Worm (Caenorhabditis elegans) whole organism, late embryonic: Measurements from ENCODE around the gene fbxb-52.

Experiments used
- C08G9.2 ChIP-seq: sonication (generic microtip); optimal IDR thresholded peaks from 2 replicates; lab custom pipeline; 2016; ENCODE audit warnings: mild to moderate bottlenecking, missing genetic modification characterization, moderate library complexity, missing compliant biosample characterization
- F13H6.1 ChIP-seq: sonication (generic microtip); optimal IDR thresholded peaks from 2 replicates; lab custom pipeline; 2016; ENCODE audit warnings: missing genetic modification characterization, missing compliant biosample characterization
- K02D7.2 ChIP-seq: sonication (generic microtip); optimal IDR thresholded peaks from 2 replicates; lab custom pipeline; 2017; ENCODE audit warnings: mild to moderate bottlenecking, missing genetic modification characterization, missing compliant biosample characterization
- K09A11.1 ChIP-seq: sonication (generic microtip); optimal IDR thresholded peaks from 2 replicates; lab custom pipeline; 2017; ENCODE audit warnings: antibody characterized with exemption, mild to moderate bottlenecking, missing genetic modification characterization, missing compliant biosample characterization; ENCODE audit not compliant: insufficient read depth
- Y22D7AL.16 ChIP-seq: sonication (generic microtip); optimal IDR thresholded peaks from 2 replicates; lab custom pipeline; 2016; ENCODE audit warnings: missing genetic modification characterization, missing compliant biosample characterization
- ceh-14 ChIP-seq: sonication (generic microtip); optimal IDR thresholded peaks from 2 replicates; lab custom pipeline; 2016; ENCODE audit warnings: missing genotype, missing genetic modification characterization, missing compliant biosample characterization
- ceh-18 ChIP-seq: sonication (generic microtip); optimal IDR thresholded peaks from 2 replicates; lab custom pipeline; 2016; ENCODE audit warnings: missing genetic modification characterization, missing compliant biosample characterization
- ceh-2 ChIP-seq: sonication (generic microtip); optimal IDR thresholded peaks from 2 replicates; lab custom pipeline; 2016; ENCODE audit warnings: missing genotype, missing genetic modification characterization, missing compliant biosample characterization
- ceh-24 ChIP-seq: sonication (generic microtip); optimal IDR thresholded peaks from 2 replicates; lab custom pipeline; 2016; ENCODE audit warnings: mild to moderate bottlenecking, missing genetic modification characterization, missing compliant biosample characterization
- ceh-31 ChIP-seq: sonication (generic microtip); optimal IDR thresholded peaks from 2 replicates; lab custom pipeline; 2016; ENCODE audit warnings: missing genetic modification characterization, missing compliant biosample characterization
- ceh-34 ChIP-seq: sonication (generic microtip); optimal IDR thresholded peaks from 2 replicates; lab custom pipeline; 2016; ENCODE audit warnings: mild to moderate bottlenecking, missing genetic modification characterization, missing compliant biosample characterization
- ceh-48 ChIP-seq: sonication (generic microtip); optimal IDR thresholded peaks from 2 replicates; lab custom pipeline; 2016; ENCODE audit warnings: missing genetic modification characterization, inconsistent platforms, missing compliant biosample characterization
- che-1 ChIP-seq: sonication (generic microtip); optimal IDR thresholded peaks from 2 replicates; lab custom pipeline; 2016; ENCODE audit warnings: mild to moderate bottlenecking, missing genetic modification characterization, missing compliant biosample characterization
- elt-2 ChIP-seq: sonication (generic microtip); optimal IDR thresholded peaks from 2 replicates; lab custom pipeline; 2016; ENCODE audit warnings: missing genetic modification reagents, missing genetic modification characterization, missing compliant biosample characterization
- elt-4 ChIP-seq: sonication (generic microtip); optimal IDR thresholded peaks from 2 replicates; lab custom pipeline; 2016; ENCODE audit warnings: missing genetic modification characterization, missing compliant biosample characterization
- fax-1 ChIP-seq: sonication (generic microtip); optimal IDR thresholded peaks from 2 replicates; lab custom pipeline; 2016; ENCODE audit warnings: missing genotype, missing genetic modification characterization, missing compliant biosample characterization
- fkh-10 ChIP-seq: fragments of 150-350 bp; optimal IDR thresholded peaks from 2 replicates; lab custom pipeline; 2014; ENCODE audit warnings: missing biosample characterization, missing genetic modification reagents, missing genetic modification characterization
- gmeb-2 ChIP-seq: sonication (generic microtip); optimal IDR thresholded peaks from 2 replicates; lab custom pipeline; 2016; ENCODE audit warnings: missing genetic modification characterization, inconsistent platforms, missing compliant biosample characterization
- hlh-13 ChIP-seq: fragments of 200-800 bp; sonication (Bioruptor generic); optimal IDR thresholded peaks from 2 replicates; lab custom pipeline; 2018; ENCODE audit warnings: mild to moderate bottlenecking, missing genetic modification characterization, missing compliant biosample characterization
- hlh-30 ChIP-seq: sonication (generic microtip); optimal IDR thresholded peaks from 2 replicates; lab custom pipeline; 2017; ENCODE audit warnings: antibody characterized with exemption, missing genetic modification characterization, missing compliant biosample characterization; ENCODE audit not compliant: insufficient read depth
- hlh-6 ChIP-seq: sonication (generic microtip); optimal IDR thresholded peaks from 2 replicates; lab custom pipeline; 2016; ENCODE audit warnings: missing genotype, missing genetic modification characterization, missing compliant biosample characterization
- hlh-8 ChIP-seq: sonication (generic microtip); optimal IDR thresholded peaks from 2 replicates; lab custom pipeline; 2016; ENCODE audit warnings: missing genotype, missing genetic modification characterization, missing compliant biosample characterization
- lim-6 ChIP-seq: sonication (generic microtip); optimal IDR thresholded peaks from 2 replicates; lab custom pipeline; 2016; ENCODE audit warnings: missing genetic modification characterization, missing compliant biosample characterization
- nfya-1 ChIP-seq: sonication (generic microtip); optimal IDR thresholded peaks from 2 replicates; lab custom pipeline; 2017; ENCODE audit warnings: missing genetic modification characterization, mild to moderate bottlenecking, missing compliant biosample characterization, antibody characterized with exemption, moderate library complexity
- nhr-11 ChIP-seq: fragments of 150-350 bp; optimal IDR thresholded peaks from 2 replicates; lab custom pipeline; 2014; ENCODE audit warnings: missing biosample characterization, missing genetic modification characterization
- nhr-232 ChIP-seq: sonication (generic microtip); optimal IDR thresholded peaks from 2 replicates; lab custom pipeline; 2016; ENCODE audit warnings: missing genetic modification characterization, missing compliant biosample characterization
- npax-4 ChIP-seq: sonication (generic microtip); optimal IDR thresholded peaks from 2 replicates; lab custom pipeline; 2016; ENCODE audit warnings: missing genetic modification characterization, missing compliant biosample characterization
- pag-3 ChIP-seq: sonication (generic microtip); optimal IDR thresholded peaks from 2 replicates; lab custom pipeline; 2016; ENCODE audit warnings: missing compliant biosample characterization, missing genetic modification characterization, borderline replicate concordance
- pax-1 ChIP-seq: fragments of 150-350 bp; optimal IDR thresholded peaks from 2 replicates; lab custom pipeline; 2014; ENCODE audit warnings: missing biosample characterization, missing genetic modification characterization
- pqm-1 ChIP-seq: sonication (generic microtip); optimal IDR thresholded peaks from 2 replicates; lab custom pipeline; 2016; ENCODE audit warnings: missing genetic modification characterization, missing compliant biosample characterization
- pros-1 ChIP-seq: fragments of 150-350 bp; optimal IDR thresholded peaks from 2 replicates; lab custom pipeline; 2014; ENCODE audit warnings: missing biosample characterization, missing genetic modification reagents, missing genetic modification characterization
- ref-2 ChIP-seq: sonication (generic microtip); optimal IDR thresholded peaks from 2 replicates; lab custom pipeline; 2016; ENCODE audit warnings: missing genetic modification characterization, missing compliant biosample characterization
- rnt-1 ChIP-seq: sonication (generic microtip); optimal IDR thresholded peaks from 2 replicates; lab custom pipeline; 2016; ENCODE audit warnings: missing genetic modification characterization, missing compliant biosample characterization
- sdc-2 ChIP-seq: sonication (generic microtip); optimal IDR thresholded peaks from 2 replicates; lab custom pipeline; 2016; ENCODE audit warnings: missing genotype, missing genetic modification characterization, missing compliant biosample characterization
- syd-9 ChIP-seq: sonication (generic microtip); optimal IDR thresholded peaks from 2 replicates; lab custom pipeline; 2016; ENCODE audit warnings: mild to moderate bottlenecking, missing genetic modification characterization, moderate library complexity, missing compliant biosample characterization
- tbx-2 ChIP-seq: sonication (generic microtip); optimal IDR thresholded peaks from 2 replicates; lab custom pipeline; 2016; ENCODE audit warnings: missing genetic modification characterization, missing compliant biosample characterization
- unc-3 ChIP-seq, 2 experiments: fragments of 200-800 bp in 1 of 2; sonication (Bioruptor generic) in 1 of 2; sonication (generic microtip) in 1 of 2; conservative IDR thresholded peaks in 1 of 2; optimal IDR thresholded peaks in 1 of 2; 2 replicates each; pipeline versions ENCODE4 v1.3.6 to Lab custom; 2016 to 2022; ENCODE audit warnings: missing compliant biosample characterization in 2 of 2, missing genetic modification characterization in 2 of 2, missing genetic modification reagents in 1 of 2
- unc-42 ChIP-seq: sonication (generic microtip); optimal IDR thresholded peaks from 2 replicates; lab custom pipeline; 2016; ENCODE audit warnings: missing genotype, missing genetic modification characterization, missing compliant biosample characterization
- unc-55 ChIP-seq: sonication (generic microtip); optimal IDR thresholded peaks from 2 replicates; lab custom pipeline; 2017; ENCODE audit warnings: missing biosample characterization, missing genetic modification reagents, missing genetic modification characterization
- unc-86 ChIP-seq: sonication (generic microtip); optimal IDR thresholded peaks from 2 replicates; lab custom pipeline; 2016; ENCODE audit warnings: missing genetic modification characterization, missing compliant biosample characterization
- ztf-16 ChIP-seq: sonication (generic microtip); optimal IDR thresholded peaks from 2 replicates; lab custom pipeline; 2017; ENCODE audit warnings: missing genetic modification characterization, missing compliant biosample characterization

Gene fbxb-52

DNA sequence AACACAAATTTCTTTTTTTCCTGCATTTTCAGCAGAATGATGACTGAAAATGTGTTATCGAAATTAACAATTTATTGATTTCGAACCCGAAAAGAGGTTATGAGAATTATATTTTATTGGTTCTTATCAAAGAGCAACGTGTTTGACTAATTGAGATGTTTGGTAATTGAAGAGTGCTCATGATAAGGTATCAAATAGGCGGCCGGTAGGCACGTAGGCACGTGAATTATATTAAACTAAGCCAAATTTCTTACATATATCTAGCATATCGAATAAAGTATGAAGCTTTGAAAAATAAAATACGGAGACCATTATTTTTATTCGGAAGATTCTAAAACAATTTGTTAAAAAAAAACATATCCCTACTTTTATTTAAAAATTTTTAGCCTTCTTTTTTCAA, 33.0 kb downstream of the fbxb-52 start, which contains the start of gene math-45:
math-45 (minus strand) TSS at position 101 of the 400 bp plus-strand sequence.
- no peak for TF ChIP-seq pqm-1
- no peak for TF ChIP-seq syd-9 (tag; lab: Kevin White, UChicago)
- TF ChIP-seq ceh-2 (tag; lab: Kevin White, UChicago): no peak
- TF ChIP-seq pros-1 (tag; lab: Kevin White, UChicago): no peak
- TF ChIP-seq K09A11.1 (tag; lab: Kevin White, UChicago): no peak
- no peak for TF ChIP-seq Y22D7AL.16
- TF ChIP-seq ztf-16 (tag; lab: Kevin White, UChicago): no peak

DNA sequence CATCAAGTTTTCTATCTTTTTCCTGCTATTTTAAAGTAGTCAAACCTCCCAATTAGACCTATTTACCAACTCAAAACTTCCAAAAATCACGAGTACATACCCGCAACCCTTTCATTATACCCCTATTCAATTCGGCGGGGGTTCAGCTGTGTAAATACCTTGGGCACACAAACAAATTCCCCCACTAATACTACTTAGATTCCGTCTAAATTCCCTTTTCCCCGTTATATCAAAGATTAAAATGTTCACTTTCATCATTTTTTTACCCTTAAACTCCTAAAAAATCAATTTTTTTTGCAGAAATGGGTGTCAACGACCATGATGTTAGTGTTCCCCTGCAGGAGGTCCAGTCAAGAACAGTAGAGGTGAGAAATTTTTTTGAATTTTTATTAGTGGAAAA, 46.1 kb downstream of the fbxb-52 start, which contains the start of gene fdgt-1:
fdgt-1 (plus strand) TSS at position 301 of the 400 bp plus-strand sequence.
- no peak for TF ChIP-seq nfya-1 (tag; lab: Kevin White, UChicago)
- TF ChIP-seq F13H6.1: no peak
- no peak for TF ChIP-seq unc-55 (GFP tag; lab: Kevin White, UChicago)
- no peak for TF ChIP-seq gmeb-2 (tag; lab: Kevin White, UChicago)
- TF ChIP-seq pag-3: no peak
- TF ChIP-seq rnt-1 (tag; lab: Kevin White, UChicago): no peak
- no peak for TF ChIP-seq nhr-11 (tag; lab: Kevin White, UChicago)
- no peak for TF ChIP-seq fkh-10
- no peak for TF ChIP-seq che-1
- no peak for TF ChIP-seq K02D7.2 (tag; lab: Kevin White, UChicago)
- no peak for TF ChIP-seq lim-6
- no peak for TF ChIP-seq pax-1 (tag; lab: Kevin White, UChicago)
- TF ChIP-seq npax-4: no peak
- TF ChIP-seq unc-3 (GFP tag; conservative IDR thresholded peaks at IDR 0.05; lab: Robert Waterston, UW): no peak
- TF ChIP-seq unc-3 (tag; optimal IDR thresholded peaks at IDR 0.05; lab: Kevin White, UChicago): no peak
- TF ChIP-seq ceh-48 (tag; lab: Kevin White, UChicago): no peak
- no peak for TF ChIP-seq unc-86 (tag; lab: Kevin White, UChicago)
- TF ChIP-seq elt-4: no peak

- TF ChIP-seq K02D7.2 (tag; lab: Kevin White, UChicago) (no peak), elt-2 (peak; percentile 82)
Observed at ce11 chrII:1503663-1504062, 46.7 kb downstream of the fbxb-52 start.

- TF ChIP-seq sdc-2 (tag; lab: Kevin White, UChicago) (peak; percentile 24), ref-2 (tag; lab: Kevin White, UChicago) (peak; percentile 48), hlh-8 (tag; lab: Kevin White, UChicago) (peak; percentile 45), hlh-13 (GFP tag; lab: Kevin White, UChicago) (no peak), hlh-6 (tag; lab: Kevin White, UChicago) (no peak), ceh-31 (peak; percentile 36), unc-42 (tag; lab: Kevin White, UChicago) (peak; percentile 56), ceh-18 (tag; lab: Kevin White, UChicago) (peak; percentile 67), C08G9.2 (peak; percentile 37), elt-2 (peak; percentile 50), nfya-1 (tag; lab: Kevin White, UChicago) (peak; percentile 33), syd-9 (tag; lab: Kevin White, UChicago) (peak; percentile 6), unc-55 (GFP tag; lab: Kevin White, UChicago) (peak; percentile 94), hlh-30 (tag; lab: Kevin White, UChicago) (peak; percentile 11), ceh-14 (peak; percentile 28), ceh-34 (tag; lab: Kevin White, UChicago) (peak; percentile 84), rnt-1 (tag; lab: Kevin White, UChicago) (peak; percentile 79), tbx-2 (peak; percentile 57), ceh-24 (no peak), fkh-10 (no peak), gmeb-2 (tag; lab: Kevin White, UChicago) (no peak), nhr-232 (peak; percentile 13), ceh-2 (tag; lab: Kevin White, UChicago) (no peak), fax-1 (tag; lab: Kevin White, UChicago) (peak; percentile 47)
- TF ChIP-seq, all 69 proteins: peak for 18
Observed at ce11 chrII:1501614-1502355, 48.6 kb downstream of the fbxb-52 start.
